Fruit fly (Drosophila melanogaster) whole organism, prepupa: Measurements from ENCODE around the gene CG4404.

Experiments used
- CG10669 ChIP-seq: fragments of 200-800 bp; sonication (Bioruptor generic); optimal IDR thresholded peaks from 3 replicates; lab custom pipeline; 2018; ENCODE audit warnings: missing biosample characterization, mild to moderate bottlenecking, missing genetic modification characterization, moderate library complexity
- CG11762 ChIP-seq: fragments of 200-800 bp; sonication (Bioruptor generic); optimal IDR thresholded peaks from 3 replicates; lab custom pipeline; 2016; ENCODE audit warnings: missing biosample characterization, missing genetic modification characterization; ENCODE audit not compliant: insufficient read depth
- CG3919 ChIP-seq: fragments of 200-800 bp; sonication (Bioruptor generic); optimal IDR thresholded peaks from 3 replicates; lab custom pipeline; 2016; ENCODE audit warnings: missing biosample characterization, missing genetic modification characterization
- CG6792 ChIP-seq: fragments of 200-800 bp; sonication (Bioruptor generic); optimal IDR thresholded peaks from 3 replicates; lab custom pipeline; 2016; ENCODE audit warnings: missing biosample characterization, missing genetic modification characterization
- CG7368 ChIP-seq: fragments of 200-800 bp; sonication (Bioruptor generic); optimal IDR thresholded peaks from 3 replicates; lab custom pipeline; 2016; ENCODE audit warnings: missing biosample characterization, missing genetic modification characterization
- Hr39 ChIP-seq: fragments of 200-800 bp; sonication (Bioruptor generic); optimal IDR thresholded peaks from 2 replicates; lab custom pipeline; 2016; ENCODE audit warnings: missing biosample characterization, missing genetic modification characterization
- Sox102F ChIP-seq: fragments of 200-800 bp; sonication (Bioruptor generic); optimal IDR thresholded peaks from 2 replicates; lab custom pipeline; 2016; ENCODE audit warnings: missing biosample characterization, mild to moderate bottlenecking, missing genetic modification characterization
- Sox14 ChIP-seq: fragments of 200-800 bp; sonication (Bioruptor generic); optimal IDR thresholded peaks from 3 replicates; lab custom pipeline; 2016; ENCODE audit warnings: missing biosample characterization, missing genetic modification characterization
- fd59A ChIP-seq: fragments of 200-800 bp; sonication (Bioruptor generic); optimal IDR thresholded peaks from 2 replicates; lab custom pipeline; 2017; ENCODE audit warnings: missing biosample characterization, mild to moderate bottlenecking, missing genetic modification characterization, missing genetic modification reagents
- lz ChIP-seq: fragments of 200-800 bp; sonication (Bioruptor generic); optimal IDR thresholded peaks from 3 replicates; lab custom pipeline; 2016; ENCODE audit warnings: missing biosample characterization, missing genetic modification characterization
- vri ChIP-seq: fragments of 200-800 bp; sonication (Bioruptor generic); optimal IDR thresholded peaks from 3 replicates; lab custom pipeline; 2016; ENCODE audit warnings: missing biosample characterization, mild to moderate bottlenecking, missing genetic modification characterization

- no peak for TF ChIP-seq CG6792 (GFP tag; lab: Kevin White, UChicago)
- TF ChIP-seq lz (GFP tag; lab: Kevin White, UChicago) = peak; percentile 3
- no peak for TF ChIP-seq CG7368 (GFP tag; lab: Kevin White, UChicago)
- TF ChIP-seq Sox102F (GFP tag; lab: Kevin White, UChicago) = peak; percentile 12
- TF ChIP-seq CG3919 (GFP tag; lab: Kevin White, UChicago) = no peak
- no peak for TF ChIP-seq fd59A (GFP tag; lab: Kevin White, UChicago)
- TF ChIP-seq CG10669 (GFP tag; lab: Kevin White, UChicago) = no peak
- no peak for TF ChIP-seq CG11762
- TF ChIP-seq Hr39 (GFP tag; lab: Kevin White, UChicago) = no peak
- TF ChIP-seq vri (GFP tag; lab: Kevin White, UChicago) = no peak
- peak; percentile 1 for TF ChIP-seq Sox14 (GFP tag; lab: Kevin White, UChicago)
These were observed 17.6 kb upstream of the CG4404 start for dm6 chrX:12923258-12923901.
